Worm (Caenorhabditis elegans) whole organism, L3 larva: Measurements from ENCODE around the gene cpg-2.

Source experiments
- R02D3.7 ChIP-seq: fragments of 150-350 bp; optimal IDR thresholded peaks from 2 replicates; lab custom pipeline; 2014; ENCODE audit warnings: missing biosample characterization, missing genetic modification characterization
- ZK546.5 ChIP-seq: sonication (generic microtip); optimal IDR thresholded peaks from 2 replicates; lab custom pipeline; 2017; ENCODE audit warnings: missing biosample characterization, missing genetic modification characterization
- aly-2 ChIP-seq: fragments of 150-350 bp; optimal IDR thresholded peaks from 2 replicates; lab custom pipeline; 2014; ENCODE audit warnings: missing biosample characterization, missing genetic modification characterization
- ama-1 ChIP-seq: fragments of 150-350 bp; optimal IDR thresholded peaks from 2 replicates; lab custom pipeline; 2018
- ceh-16 ChIP-seq: sonication (generic microtip); optimal IDR thresholded peaks from 2 replicates; lab custom pipeline; 2017; ENCODE audit warnings: missing biosample characterization, missing genetic modification characterization
- ceh-28 ChIP-seq: fragments of 150-350 bp; optimal IDR thresholded peaks from 2 replicates; lab custom pipeline; 2014; ENCODE audit warnings: missing biosample characterization, missing genetic modification reagents, missing genetic modification characterization
- ceh-82 ChIP-seq: fragments of 150-350 bp; optimal IDR thresholded peaks from 2 replicates; lab custom pipeline; 2014; ENCODE audit warnings: missing biosample characterization, missing genetic modification characterization
- ceh-9 ChIP-seq: sonication (generic microtip); optimal IDR thresholded peaks from 2 replicates; lab custom pipeline; 2018; ENCODE audit warnings: missing biosample characterization, missing genetic modification characterization
- daf-12 ChIP-seq: fragments of 150-350 bp; optimal IDR thresholded peaks from 2 replicates; lab custom pipeline; 2014; ENCODE audit warnings: missing biosample characterization, missing genetic modification reagents, missing genetic modification characterization
- egl-27 ChIP-seq: sonication (generic microtip); optimal IDR thresholded peaks from 4 replicates; lab custom pipeline; 2017; ENCODE audit warnings: missing biosample characterization, missing genetic modification reagents, missing genetic modification characterization
- egl-5 ChIP-seq: fragments of 150-350 bp; optimal IDR thresholded peaks from 2 replicates; lab custom pipeline; 2017; ENCODE audit warnings: missing biosample characterization, missing genetic modification reagents, missing genetic modification characterization, inconsistent platforms
- elt-1 ChIP-seq: fragments of 150-350 bp; optimal IDR thresholded peaks from 2 replicates; lab custom pipeline; 2014; ENCODE audit warnings: missing biosample characterization, missing genetic modification characterization
- elt-2 ChIP-seq: sonication (generic microtip); optimal IDR thresholded peaks from 2 replicates; lab custom pipeline; 2016; ENCODE audit warnings: missing genetic modification reagents, mild to moderate bottlenecking, missing genetic modification characterization, missing compliant biosample characterization
- elt-3 ChIP-seq, 3 experiments: fragments of 150-350 bp in 1 of 3; sonication (generic microtip) in 2 of 3; optimal IDR thresholded peaks; 2 replicates in 2 of 3; 4 replicates in 1 of 3; lab custom pipeline; 2014 to 2017; ENCODE audit warnings: missing biosample characterization in 3 of 3, missing genetic modification characterization in 3 of 3
- eor-1 ChIP-seq, 2 experiments: fragments of 150-350 bp; optimal IDR thresholded peaks; 2 replicates each; lab custom pipeline; 2014 to 2018; ENCODE audit warnings: missing biosample characterization in 2 of 2, missing genetic modification characterization in 2 of 2
- fkh-10 ChIP-seq: sonication (generic microtip); optimal IDR thresholded peaks from 2 replicates; lab custom pipeline; 2017; ENCODE audit warnings: missing biosample characterization, missing genetic modification reagents, missing genetic modification characterization
- fkh-2 ChIP-seq: fragments of 150-350 bp; optimal IDR thresholded peaks from 2 replicates; lab custom pipeline; 2014; ENCODE audit warnings: missing biosample characterization, missing genetic modification reagents, missing genetic modification characterization
- fos-1 ChIP-seq: fragments of 150-350 bp; optimal IDR thresholded peaks from 2 replicates; lab custom pipeline; 2014; ENCODE audit warnings: missing biosample characterization, missing genetic modification characterization
- hmg-11 ChIP-seq: sonication (generic microtip); optimal IDR thresholded peaks from 2 replicates; lab custom pipeline; 2016; ENCODE audit warnings: missing genetic modification characterization, missing compliant biosample characterization
- jun-1 ChIP-seq: fragments of 150-350 bp; optimal IDR thresholded peaks from 2 replicates; lab custom pipeline; 2014; ENCODE audit warnings: missing biosample characterization, missing genetic modification reagents, missing genetic modification characterization
- lin-15B ChIP-seq: fragments of 150-350 bp; optimal IDR thresholded peaks from 2 replicates; lab custom pipeline; 2014; ENCODE audit warnings: missing biosample characterization, missing genetic modification characterization
- lin-39 ChIP-seq: fragments of 150-350 bp; optimal IDR thresholded peaks from 2 replicates; lab custom pipeline; 2018; ENCODE audit warnings: missing biosample characterization, missing genetic modification reagents, missing genetic modification characterization
- lsy-12 ChIP-seq: sonication (generic microtip); optimal IDR thresholded peaks from 2 replicates; lab custom pipeline; 2016; ENCODE audit warnings: mild to moderate bottlenecking, missing genetic modification characterization, missing compliant biosample characterization
- mdl-1 ChIP-seq: fragments of 150-350 bp; optimal IDR thresholded peaks from 2 replicates; lab custom pipeline; 2014; ENCODE audit warnings: missing biosample characterization, missing genetic modification characterization
- mml-1 ChIP-seq: fragments of 150-350 bp; sonication (generic microtip); optimal IDR thresholded peaks from 3 replicates; lab custom pipeline; 2014; ENCODE audit warnings: missing biosample characterization, missing genetic modification characterization
- nfya-1 ChIP-seq: sonication (generic microtip); optimal IDR thresholded peaks from 2 replicates; lab custom pipeline; 2017; ENCODE audit warnings: missing genetic modification characterization, mild to moderate bottlenecking, missing compliant biosample characterization, antibody characterized with exemption, moderate library complexity; ENCODE audit not compliant: insufficient read depth
- nhr-11 ChIP-seq: fragments of 150-350 bp; optimal IDR thresholded peaks from 2 replicates; lab custom pipeline; 2014; ENCODE audit warnings: missing biosample characterization, missing genetic modification characterization
- nhr-12 ChIP-seq: fragments of 150-350 bp; optimal IDR thresholded peaks from 2 replicates; lab custom pipeline; 2014; ENCODE audit warnings: missing biosample characterization, missing genetic modification characterization
- nhr-23 ChIP-seq: fragments of 150-350 bp; optimal IDR thresholded peaks from 2 replicates; lab custom pipeline; 2014; ENCODE audit warnings: missing biosample characterization, missing genetic modification reagents, missing genetic modification characterization
- nhr-237 ChIP-seq: fragments of 150-350 bp; optimal IDR thresholded peaks from 2 replicates; lab custom pipeline; 2014; ENCODE audit warnings: missing biosample characterization, missing genetic modification characterization
- nhr-25 ChIP-seq: sonication (generic microtip); optimal IDR thresholded peaks from 2 replicates; lab custom pipeline; 2017; ENCODE audit warnings: missing biosample characterization, missing genetic modification characterization
- nhr-28 ChIP-seq: fragments of 150-350 bp; optimal IDR thresholded peaks from 2 replicates; lab custom pipeline; 2014; ENCODE audit warnings: missing biosample characterization, missing genetic modification characterization
- nhr-43 ChIP-seq: sonication (generic microtip); optimal IDR thresholded peaks from 2 replicates; lab custom pipeline; 2016; ENCODE audit warnings: mild to moderate bottlenecking, missing genetic modification characterization, missing compliant biosample characterization; ENCODE audit not compliant: poor library complexity, severe bottlenecking
- nhr-67 ChIP-seq: fragments of 150-350 bp; optimal IDR thresholded peaks from 2 replicates; lab custom pipeline; 2014; ENCODE audit warnings: missing biosample characterization, missing genetic modification characterization
- nhr-76 ChIP-seq: fragments of 150-350 bp; sonication (generic microtip); optimal IDR thresholded peaks from 5 replicates; lab custom pipeline; 2014; ENCODE audit warnings: missing biosample characterization, missing genetic modification characterization
- nhr-77 ChIP-seq: fragments of 150-350 bp; optimal IDR thresholded peaks from 2 replicates; lab custom pipeline; 2014; ENCODE audit warnings: missing biosample characterization, missing genetic modification characterization
- pha-4 ChIP-seq: fragments of 150-350 bp; optimal IDR thresholded peaks from 2 replicates; lab custom pipeline; 2014; ENCODE audit warnings: missing biosample characterization, missing genetic modification reagents, missing genetic modification characterization
- pqm-1 ChIP-seq: fragments of 150-350 bp; optimal IDR thresholded peaks from 2 replicates; lab custom pipeline; 2017; ENCODE audit warnings: missing biosample characterization, missing genetic modification characterization, inconsistent platforms
- sea-2 ChIP-seq: fragments of 150-350 bp; sonication (generic microtip); optimal IDR thresholded peaks from 4 replicates; lab custom pipeline; 2014; ENCODE audit warnings: missing biosample characterization, missing genetic modification reagents, missing genetic modification characterization
- skn-1 ChIP-seq: fragments of 150-350 bp; optimal IDR thresholded peaks from 2 replicates; lab custom pipeline; 2014; ENCODE audit warnings: missing biosample characterization, missing genetic modification characterization
- snpc-4 ChIP-seq: fragments of 150-350 bp; optimal IDR thresholded peaks from 2 replicates; lab custom pipeline; 2014; ENCODE audit warnings: missing biosample characterization, missing genetic modification characterization
- tbx-2 ChIP-seq: sonication (generic microtip); optimal IDR thresholded peaks from 2 replicates; lab custom pipeline; 2016; ENCODE audit warnings: mild to moderate bottlenecking, missing genetic modification characterization, missing compliant biosample characterization
- unc-39 ChIP-seq: sonication (generic microtip); optimal IDR thresholded peaks from 4 replicates; lab custom pipeline; 2017; ENCODE audit warnings: missing biosample characterization, missing genetic modification characterization
- unc-62 ChIP-seq: fragments of 150-350 bp; sonication (generic microtip); optimal IDR thresholded peaks from 4 replicates; lab custom pipeline; 2014; ENCODE audit warnings: missing biosample characterization, missing genetic modification reagents, missing genetic modification characterization
- zag-1 ChIP-seq: fragments of 150-350 bp; optimal IDR thresholded peaks from 2 replicates; lab custom pipeline; 2014; ENCODE audit warnings: missing biosample characterization, missing genetic modification characterization
- ztf-11 ChIP-seq: fragments of 150-350 bp; optimal IDR thresholded peaks from 2 replicates; lab custom pipeline; 2014; ENCODE audit warnings: missing biosample characterization, missing genetic modification characterization
- ztf-4 ChIP-seq: fragments of 150-350 bp; optimal IDR thresholded peaks from 2 replicates; lab custom pipeline; 2014; ENCODE audit warnings: missing biosample characterization, missing genetic modification characterization

The cpg-2 gene

DNA sequence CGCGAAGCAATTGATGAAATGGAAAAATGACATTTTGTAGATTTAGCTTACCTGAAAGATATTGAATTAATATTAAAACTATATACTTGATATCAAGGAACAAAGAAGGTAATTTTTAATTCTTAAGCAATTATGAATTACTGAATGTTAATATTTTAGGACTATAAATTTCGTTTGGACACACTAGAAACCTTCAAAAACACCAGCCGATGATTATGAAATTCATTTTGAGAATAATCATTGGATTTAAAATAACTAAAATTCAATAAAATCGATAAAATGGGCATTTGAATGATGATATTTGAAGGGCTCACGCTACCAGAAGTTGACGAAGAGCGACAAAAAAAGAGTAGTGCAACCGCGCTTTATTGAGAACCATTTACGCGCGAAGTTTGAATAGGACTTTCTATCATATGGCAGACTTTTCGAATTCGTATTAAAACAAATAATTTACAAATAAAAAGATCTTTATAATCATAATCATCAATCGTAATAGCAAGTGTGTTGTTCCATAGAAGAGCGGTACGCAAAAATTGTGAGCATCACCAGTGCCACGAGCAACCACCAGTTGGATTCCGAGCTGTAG lies 29.9 kb downstream of the cpg-2 start, which contains the start of gene ZK418.5:
Gene ZK418.5 (minus strand): TSS at position 51 of the 586 bp plus-strand sequence.
- TF ChIP-seq hmg-11 (tag; lab: Kevin White, UChicago) (no peak), nhr-28 (no peak), snpc-4 (tag; lab: Kevin White, UChicago) (no peak), eor-1 (tag; optimal IDR thresholded peaks at IDR 0.05; lab: Kevin White, UChicago) (no peak), mdl-1 (tag; lab: Kevin White, UChicago) (no peak), nhr-12 (tag; lab: Kevin White, UChicago) (no peak), elt-2 (peak; percentile 20), tbx-2 (tag; lab: Kevin White, UChicago) (no peak), skn-1 (tag; lab: Kevin White, UChicago) (no peak), ceh-16 (tag; lab: Kevin White, UChicago) (no peak), ZK546.5 (tag; lab: Kevin White, UChicago) (no peak), sea-2 (GFP tag; lab: Kevin White, UChicago) (no peak), nhr-76 (tag; lab: Kevin White, UChicago) (no peak), nhr-11 (tag; lab: Kevin White, UChicago) (no peak), nhr-43 (no peak), elt-3 (tag; optimal IDR thresholded peaks at IDR 0.05; lab: Kevin White, UChicago) (no peak), nhr-237 (tag; lab: Kevin White, UChicago) (no peak), fos-1 (tag; lab: Kevin White, UChicago) (no peak), elt-1 (tag; lab: Kevin White, UChicago) (no peak), daf-12 (tag; lab: Kevin White, UChicago) (no peak), pha-4 (tag; lab: Kevin White, UChicago) (peak; percentile 63), egl-5 (tag; lab: Kevin White, UChicago) (no peak), mml-1 (tag; lab: Kevin White, UChicago) (no peak), ztf-11 (tag; lab: Kevin White, UChicago) (no peak), ceh-82 (tag; lab: Kevin White, UChicago) (no peak), unc-62 (GFP tag; lab: Kevin White, UChicago) (no peak), nhr-23 (tag; lab: Kevin White, UChicago) (peak; percentile 34), lsy-12 (tag; lab: Kevin White, UChicago) (no peak), ceh-9 (tag; lab: Kevin White, UChicago) (no peak), unc-39 (tag; lab: Kevin White, UChicago) (no peak), nhr-67 (tag; lab: Kevin White, UChicago) (no peak), nhr-77 (no peak), zag-1 (tag; lab: Kevin White, UChicago) (no peak), nfya-1 (tag; lab: Kevin White, UChicago) (peak; percentile 53), ztf-4 (tag; lab: Kevin White, UChicago) (no peak), fkh-10 (GFP tag; lab: Kevin White, UChicago) (no peak), nhr-25 (peak; percentile 14), pqm-1 (tag; lab: Kevin White, UChicago) (no peak), jun-1 (no peak), egl-27 (tag; lab: Kevin White, UChicago) (no peak), lin-15B (tag; lab: Kevin White, UChicago) (peak; percentile 62), ama-1 (lab: Kevin White, UChicago) (no peak), R02D3.7 (tag; lab: Kevin White, UChicago) (peak; percentile 16), ceh-28 (tag; lab: Kevin White, UChicago) (no peak), lin-39 (peak; percentile 9), fkh-2 (tag; lab: Kevin White, UChicago) (no peak), aly-2 (tag; lab: Kevin White, UChicago) (no peak)
